Fruit fly (Drosophila melanogaster) whole organism, embryonic: ENCODE data around the gene Eh.
"Not testable (repeated sequence)": the region's sequence is repeated elsewhere in the genome, so short reads cannot be mapped to it uniquely, and the experiment has no call there.

Experiments
- Abd-B ChIP-seq: fragments of 200-800 bp; sonication (Bioruptor generic); optimal IDR thresholded peaks from 2 replicates; lab custom pipeline; 2018; ENCODE audit warnings: missing biosample characterization, mild to moderate bottlenecking, missing genetic modification characterization, moderate library complexity
- MTF-1 ChIP-seq: fragments of 200-800 bp; sonication (Bioruptor generic); optimal IDR thresholded peaks from 2 replicates; lab custom pipeline; 2018; ENCODE audit warnings: missing biosample characterization, mild to moderate bottlenecking, missing genetic modification characterization, borderline replicate concordance
- Trl ChIP-seq, 3 experiments: fragments of >200 bp in 2 of 3; fragments of 200-800 bp in 1 of 3; sonication (Bioruptor generic) in 1 of 3; optimal IDR thresholded peaks; 2 replicates in 1 of 3; 3 replicates in 2 of 3; lab custom pipeline; 2016 to 2017; ENCODE audit warnings: missing biosample characterization in 1 of 3, missing genetic modification characterization in 1 of 3

DNA sequence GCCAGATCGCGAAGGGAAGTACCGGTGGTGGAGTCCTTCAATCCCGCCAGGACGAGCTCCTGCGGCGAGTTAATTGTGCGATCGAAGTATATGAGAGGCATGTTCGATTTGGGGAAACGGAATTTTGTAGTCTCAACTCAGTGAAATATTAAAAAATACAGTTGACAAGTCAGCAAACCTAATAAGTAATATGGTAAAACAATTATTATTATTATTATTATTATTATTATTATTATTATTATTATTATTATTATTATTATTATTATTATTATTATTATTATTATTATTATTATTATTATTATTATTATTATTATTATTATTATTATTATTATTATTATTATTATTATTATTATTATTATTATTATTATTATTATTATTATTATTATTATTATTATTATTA is 8.0 kb upstream of the Eh start, which contains the start of gene CG14330:
- TF ChIP-seq Trl (optimal IDR thresholded peaks at IDR 0.05; lab: Kevin White, UChicago); Trl (GFP tag; optimal IDR thresholded peaks at IDR 0.05; lab: Kevin White, UChicago); MTF-1; Abd-B (GFP tag; lab: Kevin White, UChicago): not testable (repeated sequence)
